Worm (Caenorhabditis elegans) whole organism, L4 larva: ENCODE results near the gene C45G9.10.

ENCODE experiments used
- D1046.2 ChIP-seq: fragments of 200-800 bp; sonication (Bioruptor generic); IDR thresholded peaks from 2 replicates; pipeline ENCODE4 v1.3.6; 2022; ENCODE audit warnings: missing genetic modification characterization, missing compliant biosample characterization
- F10B5.3 ChIP-seq: sonication (generic microtip); optimal IDR thresholded peaks from 2 replicates; lab custom pipeline; 2016; ENCODE audit warnings: mild to moderate bottlenecking, missing genetic modification characterization, missing compliant biosample characterization
- F26F4.8 ChIP-seq: fragments of 200-800 bp; sonication (Bioruptor generic); conservative IDR thresholded peaks from 2 replicates; pipeline ENCODE4 v1.3.6; 2022; ENCODE audit warnings: missing genetic modification characterization, missing compliant biosample characterization
- F44E2.7 ChIP-seq: fragments of 200-800 bp; sonication (Bioruptor generic); IDR thresholded peaks from 2 replicates; pipeline ENCODE4 v2.1.2; 2022; ENCODE audit warnings: missing genetic modification characterization, missing compliant biosample characterization
- F49E8.2 ChIP-seq: sonication (generic microtip); optimal IDR thresholded peaks from 2 replicates; lab custom pipeline; 2016; ENCODE audit warnings: missing compliant biosample characterization, mild to moderate bottlenecking, missing genetic modification characterization, borderline replicate concordance
- R02D3.7 ChIP-seq: fragments of 150-350 bp; sonication (generic microtip); optimal IDR thresholded peaks from 3 replicates; lab custom pipeline; 2014; ENCODE audit warnings: missing biosample characterization, missing genetic modification characterization
- T20F7.1 ChIP-seq: fragments of 200-800 bp; sonication (Bioruptor generic); optimal IDR thresholded peaks from 2 replicates; lab custom pipeline; 2018; ENCODE audit warnings: mild to moderate bottlenecking, missing genetic modification characterization, missing compliant biosample characterization
- Y5F2A.4 ChIP-seq: fragments of 200-800 bp; sonication (Bioruptor generic); optimal IDR thresholded peaks from 2 replicates; lab custom pipeline; 2018; ENCODE audit warnings: mild to moderate bottlenecking, missing genetic modification characterization, missing compliant biosample characterization
- ZK337.2 ChIP-seq: fragments of 200-800 bp; sonication (Bioruptor generic); IDR thresholded peaks from 2 replicates; pipeline ENCODE4 v1.3.6; 2022; ENCODE audit warnings: missing genetic modification reagents, missing genetic modification characterization, missing compliant biosample characterization
- ZK546.5 ChIP-seq, 2 experiments: sonication (generic microtip); optimal IDR thresholded peaks; 2 replicates each; lab custom pipeline; 2017; ENCODE audit warnings: missing biosample characterization in 2 of 2, missing genetic modification characterization in 2 of 2
- aly-2 ChIP-seq: sonication (generic microtip); optimal IDR thresholded peaks from 2 replicates; lab custom pipeline; 2018; ENCODE audit warnings: missing biosample characterization, missing genetic modification characterization
- ama-1 ChIP-seq: fragments of 150-350 bp; optimal IDR thresholded peaks from 2 replicates; lab custom pipeline; 2014; ENCODE audit warnings: inconsistent platforms, mixed read lengths
- ceh-20 ChIP-seq: fragments of 200-800 bp; sonication (Bioruptor generic); IDR thresholded peaks from 2 replicates; pipeline ENCODE4 v1.3.6; 2022; ENCODE audit warnings: missing genetic modification reagents, missing genetic modification characterization, missing compliant biosample characterization
- ceh-28 ChIP-seq: fragments of 150-350 bp; optimal IDR thresholded peaks from 2 replicates; lab custom pipeline; 2014; ENCODE audit warnings: missing biosample characterization, missing genetic modification reagents, missing genetic modification characterization
- ceh-62 ChIP-seq: sonication (generic microtip); optimal IDR thresholded peaks from 2 replicates; lab custom pipeline; 2017; ENCODE audit warnings: missing biosample characterization, missing genetic modification characterization
- ceh-82 ChIP-seq: sonication (generic microtip); optimal IDR thresholded peaks from 2 replicates; lab custom pipeline; 2017; ENCODE audit warnings: missing biosample characterization, missing genetic modification characterization
- cey-2 ChIP-seq: sonication (generic microtip); optimal IDR thresholded peaks from 3 replicates; lab custom pipeline; 2017; ENCODE audit warnings: missing genetic modification characterization, mild to moderate bottlenecking, missing compliant biosample characterization, antibody characterized with exemption, borderline replicate concordance; ENCODE audit not compliant: insufficient read depth
- ctbp-1 ChIP-seq: fragments of 200-800 bp; sonication (Bioruptor generic); IDR thresholded peaks from 2 replicates; pipeline ENCODE4 v1.3.6; 2022; ENCODE audit warnings: missing genetic modification reagents, missing genetic modification characterization, missing compliant biosample characterization
- daf-16 ChIP-seq, 3 experiments: sonication (generic microtip); optimal IDR thresholded peaks; 2 replicates each; lab custom pipeline; 2016 to 2017; ENCODE audit warnings: missing genetic modification characterization in 3 of 3, missing genetic modification reagents in 3 of 3, mild to moderate bottlenecking in 2 of 3, missing compliant biosample characterization in 2 of 3, missing biosample characterization in 1 of 3, moderate library complexity in 1 of 3
- dmd-8 ChIP-seq: fragments of 200-800 bp; sonication (Bioruptor generic); IDR thresholded peaks from 2 replicates; pipeline ENCODE4 v1.3.6; 2022; ENCODE audit warnings: missing genetic modification characterization, missing compliant biosample characterization
- duxl-1 ChIP-seq: sonication (generic microtip); optimal IDR thresholded peaks from 2 replicates; lab custom pipeline; 2016; ENCODE audit warnings: mild to moderate bottlenecking, missing genetic modification characterization, moderate library complexity, missing compliant biosample characterization; ENCODE audit not compliant: poor library complexity
- dve-1 ChIP-seq: sonication (generic microtip); optimal IDR thresholded peaks from 2 replicates; lab custom pipeline; 2017; ENCODE audit warnings: antibody characterized with exemption, mild to moderate bottlenecking, missing genetic modification characterization, missing compliant biosample characterization; ENCODE audit not compliant: insufficient read depth
- fkh-10 ChIP-seq: fragments of 150-350 bp; optimal IDR thresholded peaks from 2 replicates; lab custom pipeline; 2014; ENCODE audit warnings: missing biosample characterization, missing genetic modification reagents, missing genetic modification characterization
- gei-8 ChIP-seq: fragments of 200-800 bp; sonication (Bioruptor generic); optimal IDR thresholded peaks from 2 replicates; lab custom pipeline; 2018; ENCODE audit warnings: mild to moderate bottlenecking, missing genetic modification characterization, missing compliant biosample characterization
- hlh-30 ChIP-seq: sonication (generic microtip); optimal IDR thresholded peaks from 2 replicates; lab custom pipeline; 2017; ENCODE audit warnings: antibody characterized with exemption, mild to moderate bottlenecking, missing genetic modification characterization, missing compliant biosample characterization; ENCODE audit not compliant: insufficient read depth
- lim-7 ChIP-seq: fragments of 200-800 bp; sonication (Bioruptor generic); IDR thresholded peaks from 2 replicates; pipeline ENCODE4 v1.3.6; 2022; ENCODE audit warnings: missing genetic modification characterization, missing compliant biosample characterization
- lin-39 ChIP-seq: fragments of 150-350 bp; optimal IDR thresholded peaks from 2 replicates; lab custom pipeline; 2014; ENCODE audit warnings: missing biosample characterization, missing genetic modification reagents, missing genetic modification characterization
- lir-3 ChIP-seq: sonication (generic microtip); optimal IDR thresholded peaks from 2 replicates; lab custom pipeline; 2016; ENCODE audit warnings: mild to moderate bottlenecking, missing genetic modification characterization, missing compliant biosample characterization
- madf-9 ChIP-seq: fragments of 200-800 bp; sonication (Bioruptor generic); conservative IDR thresholded peaks from 2 replicates; pipeline ENCODE4 v1.3.6; 2022; ENCODE audit warnings: missing genetic modification reagents, missing genetic modification characterization, missing compliant biosample characterization
- nhr-10 ChIP-seq: fragments of 150-350 bp; optimal IDR thresholded peaks from 2 replicates; lab custom pipeline; 2014; ENCODE audit warnings: missing biosample characterization, missing genetic modification characterization
- nhr-11 ChIP-seq: fragments of 150-350 bp; optimal IDR thresholded peaks from 2 replicates; lab custom pipeline; 2014; ENCODE audit warnings: missing biosample characterization, missing genetic modification characterization
- nhr-111 ChIP-seq: fragments of 200-800 bp; sonication (Bioruptor generic); optimal IDR thresholded peaks from 2 replicates; lab custom pipeline; 2018; ENCODE audit warnings: mild to moderate bottlenecking, missing genetic modification characterization, missing compliant biosample characterization
- nhr-42 ChIP-seq: fragments of 200-800 bp; sonication (Bioruptor generic); IDR thresholded peaks from 2 replicates; pipeline ENCODE4 v1.3.6; 2022; ENCODE audit warnings: missing genetic modification characterization, missing compliant biosample characterization
- nhr-77 ChIP-seq: fragments of 150-350 bp; optimal IDR thresholded peaks from 2 replicates; lab custom pipeline; 2014; ENCODE audit warnings: missing biosample characterization, missing genetic modification characterization
- pqm-1 ChIP-seq: sonication (generic microtip); optimal IDR thresholded peaks from 2 replicates; lab custom pipeline; 2017; ENCODE audit warnings: missing biosample characterization, missing genetic modification characterization
- rbr-2 ChIP-seq: sonication (generic microtip); optimal IDR thresholded peaks from 2 replicates; lab custom pipeline; 2016; ENCODE audit warnings: missing genotype, missing genetic modification characterization, missing compliant biosample characterization
- set-16 ChIP-seq: fragments of 200-800 bp; sonication (Bioruptor generic); IDR thresholded peaks from 2 replicates; pipeline ENCODE4 v1.3.6; 2022; ENCODE audit warnings: missing genetic modification reagents, missing genetic modification characterization, missing compliant biosample characterization
- spr-1 ChIP-seq: sonication (generic microtip); optimal IDR thresholded peaks from 2 replicates; lab custom pipeline; 2016; ENCODE audit warnings: mild to moderate bottlenecking, missing genetic modification characterization, missing compliant biosample characterization
- spr-3 ChIP-seq: fragments of 200-800 bp; sonication (Bioruptor generic); optimal IDR thresholded peaks from 2 replicates; lab custom pipeline; 2018; ENCODE audit warnings: mild to moderate bottlenecking, missing genetic modification characterization, missing compliant biosample characterization
- unc-130 ChIP-seq: sonication (generic microtip); optimal IDR thresholded peaks from 2 replicates; lab custom pipeline; 2016; ENCODE audit warnings: missing genetic modification reagents, missing genetic modification characterization, missing compliant biosample characterization
- unc-39 ChIP-seq: sonication (generic microtip); optimal IDR thresholded peaks from 2 replicates; lab custom pipeline; 2017; ENCODE audit warnings: missing biosample characterization, missing genetic modification characterization
- unc-62 ChIP-seq, 3 experiments: fragments of 150-350 bp in 1 of 3; sonication (generic microtip); optimal IDR thresholded peaks in 2 of 3; peaks in 1 of 3; 1 replicate in 1 of 3; 2 replicates in 2 of 3; lab custom pipeline; 2014 to 2017; ENCODE audit warnings: missing biosample characterization in 3 of 3, missing genetic modification characterization in 3 of 3, missing genetic modification reagents in 3 of 3, missing genotype in 1 of 3
- vab-7 ChIP-seq: fragments of 200-800 bp; sonication (Bioruptor generic); IDR thresholded peaks from 2 replicates; pipeline ENCODE4 v1.3.6; 2022; ENCODE audit warnings: missing genetic modification reagents, missing genetic modification characterization, missing compliant biosample characterization
- ztf-7 ChIP-seq: fragments of 150-350 bp; optimal IDR thresholded peaks from 2 replicates; lab custom pipeline; 2014; ENCODE audit warnings: missing biosample characterization, missing genetic modification characterization

Gene C45G9.10

ce11 chrIII:5083304-5083703, 21.6 kb upstream of the C45G9.10 start (continued):
- TF ChIP-seq spr-1 (tag; lab: Kevin White, UChicago): peak; percentile 0
- TF ChIP-seq, all 104 proteins: peak for 15

ce11 chrIII:5081573-5081823, 19.8 kb upstream of the C45G9.10 start, which contains the start of gene cox-6A:
Gene cox-6A, plus strand, starts transcription at chrIII:5081724.
- no peak for TF ChIP-seq F10B5.3

ce11 chrIII:5080700-5081572, 19.2 kb upstream of the C45G9.10 start:
- peak; percentile 68 for TF ChIP-seq ZK337.2
- peak; percentile 79 for TF ChIP-seq ceh-20
- TF ChIP-seq D1046.2 (GFP tag; lab: Robert Waterston, UW): peak; percentile 92
- peak; percentile 93 for TF ChIP-seq nhr-42
- TF ChIP-seq cey-2 (tag; lab: Kevin White, UChicago): no peak
- TF ChIP-seq nhr-10 (tag; lab: Kevin White, UChicago): no peak
- TF ChIP-seq ceh-62 (tag; lab: Kevin White, UChicago): no peak
- peak; percentile 82 for TF ChIP-seq lir-3 (tag; lab: Kevin White, UChicago)
- TF ChIP-seq unc-130 (GFP tag; lab: Kevin White, UChicago): peak; percentile 46
- TF ChIP-seq aly-2 (tag; lab: Kevin White, UChicago): no peak
- peak; percentile 79 for TF ChIP-seq T20F7.1 (GFP tag; lab: Kevin White, UChicago)
- TF ChIP-seq ctbp-1: peak; percentile 90
- TF ChIP-seq gei-8 (GFP tag; lab: Kevin White, UChicago): peak; percentile 90
- peak in 1 of 2 experiments; percentile 57 for TF ChIP-seq unc-62 (GFP tag; optimal IDR thresholded peaks at IDR 0.05 in 1 of 2; lab: Kevin White, UChicago)
- TF ChIP-seq unc-62 (tag; optimal IDR thresholded peaks at IDR 0.05; lab: Kevin White, UChicago): no peak
- no peak for TF ChIP-seq unc-39 (tag; lab: Kevin White, UChicago)
- no peak for TF ChIP-seq ZK546.5 (tag; optimal IDR thresholded peaks at IDR 0.05; lab: Kevin White, UChicago)
- peak; percentile 42; the same call in 1 of the 2 replicates for TF ChIP-seq set-16 (GFP tag; lab: Robert Waterston, UW)
- TF ChIP-seq daf-16 (GFP tag; optimal IDR thresholded peaks at IDR 0.05; lab: Kevin White, UChicago): peak; percentile 76 to 83
- peak; percentile 56 for TF ChIP-seq daf-16 (tag; optimal IDR thresholded peaks at IDR 0.05; lab: Kevin White, UChicago)
- TF ChIP-seq F49E8.2: peak; percentile 93
- TF ChIP-seq duxl-1 (tag; lab: Kevin White, UChicago): peak; percentile 87
- peak; percentile 41 for TF ChIP-seq ama-1 (lab: Kevin White, UChicago)
- TF ChIP-seq ceh-28: no peak
- no peak for TF ChIP-seq nhr-77 (tag; lab: Kevin White, UChicago)
- TF ChIP-seq lim-7 (GFP tag; lab: Robert Waterston, UW): peak; percentile 83
- peak; percentile 70 for TF ChIP-seq fkh-10 (GFP tag; lab: Kevin White, UChicago)
- TF ChIP-seq lin-39 (tag; lab: Kevin White, UChicago): no peak
- TF ChIP-seq ztf-7: peak; percentile 85
- TF ChIP-seq vab-7: peak; percentile 82
- peak; percentile 92 for TF ChIP-seq F26F4.8 (GFP tag; lab: Robert Waterston, UW)
- no peak for TF ChIP-seq nhr-11 (tag; lab: Kevin White, UChicago)
- TF ChIP-seq madf-9 (GFP tag; lab: Robert Waterston, UW): peak; percentile 84
- peak; percentile 18 for TF ChIP-seq hlh-30 (tag; lab: Kevin White, UChicago)
- peak; percentile 18 for TF ChIP-seq R02D3.7 (tag; lab: Kevin White, UChicago)
- peak; percentile 81 for TF ChIP-seq nhr-111 (GFP tag; lab: Kevin White, UChicago)
- TF ChIP-seq ceh-82 (tag; lab: Kevin White, UChicago): no peak
- no peak for TF ChIP-seq pqm-1
- TF ChIP-seq spr-3: peak; percentile 73
- TF ChIP-seq dmd-8 (GFP tag; lab: Robert Waterston, UW): peak; percentile 95
- TF ChIP-seq dve-1: peak; percentile 84
- TF ChIP-seq spr-1 (tag; lab: Kevin White, UChicago): peak; percentile 77
- TF ChIP-seq rbr-2: peak; percentile 90
- TF ChIP-seq Y5F2A.4 (GFP tag; lab: Kevin White, UChicago): peak; percentile 84
- 0 out of 2 replicates have a peak, but pooled peaks have one; percentile 75 for TF ChIP-seq F44E2.7 (GFP tag; lab: Robert Waterston, UW)
